Worm (Caenorhabditis elegans): ENCODE data around the gene C17C3.1.

- TF ChIP-seq pha-4 (tag; optimal IDR thresholded peaks at IDR 0.05) (no peak), ceh-31 (tag; optimal IDR thresholded peaks at IDR 0.05) (no peak), ama-1 (optimal IDR thresholded peaks at IDR 0.05) (no peak), F13H6.1 (tag; optimal IDR thresholded peaks at IDR 0.05) (no peak), rnt-1 (tag; optimal IDR thresholded peaks at IDR 0.05) (no peak), odd-2 (tag; optimal IDR thresholded peaks at IDR 0.05) (no peak), elt-2 (tag; optimal IDR thresholded peaks at IDR 0.05) (no peak), pqm-1 (tag; optimal IDR thresholded peaks at IDR 0.05) (no peak)
Observed at ce11 chrII:5607756-5608155, 37.4 kb downstream of the C17C3.1 start, which contains the start of gene C17G10.7.

All from whole organism, late embryonic.